Worm (Caenorhabditis elegans) whole organism, young adult: ENCODE data around the gene Y47D3A.34.

Experiments used
- B0336.3 ChIP-seq: fragments of 200-800 bp; sonication (Bioruptor generic); IDR thresholded peaks from 2 replicates; pipeline ENCODE4 v1.3.6; 2022; ENCODE audit warnings: missing genetic modification characterization, missing compliant biosample characterization
- F23B12.7 ChIP-seq: sonication (generic microtip); optimal IDR thresholded peaks from 2 replicates; lab custom pipeline; 2017; ENCODE audit warnings: missing genetic modification characterization, mild to moderate bottlenecking, missing compliant biosample characterization, antibody characterized with exemption, moderate library complexity; ENCODE audit not compliant: insufficient read depth
- F33H1.4 ChIP-seq: fragments of 200-800 bp; sonication (Bioruptor generic); IDR thresholded peaks from 2 replicates; pipeline ENCODE4 v1.3.6; 2022; ENCODE audit warnings: missing genetic modification reagents, missing genetic modification characterization, missing compliant biosample characterization
- F39B2.1 ChIP-seq: fragments of 200-800 bp; sonication (Bioruptor generic); IDR thresholded peaks from 2 replicates; pipeline ENCODE4 v1.3.6; 2022; ENCODE audit warnings: missing genetic modification reagents, missing genetic modification characterization, missing compliant biosample characterization
- F55B11.4 ChIP-seq: sonication (generic microtip); optimal IDR thresholded peaks from 2 replicates; lab custom pipeline; 2016; ENCODE audit warnings: missing compliant biosample characterization, missing genetic modification characterization, borderline replicate concordance; ENCODE audit not compliant: insufficient read depth
- T26A5.8 ChIP-seq: sonication (generic microtip); optimal IDR thresholded peaks from 2 replicates; lab custom pipeline; 2016; ENCODE audit warnings: missing genetic modification characterization, missing compliant biosample characterization
- ZK185.1 ChIP-seq: sonication (generic microtip); optimal IDR thresholded peaks from 2 replicates; lab custom pipeline; 2016; ENCODE audit warnings: mild to moderate bottlenecking, missing genetic modification characterization, missing compliant biosample characterization; ENCODE audit not compliant: poor library complexity, severe bottlenecking
- athp-1 ChIP-seq: sonication (generic microtip); optimal IDR thresholded peaks from 2 replicates; lab custom pipeline; 2017; ENCODE audit warnings: mild to moderate bottlenecking, missing genetic modification characterization, missing compliant biosample characterization
- attf-5 ChIP-seq: fragments of 200-800 bp; sonication (Bioruptor generic); optimal IDR thresholded peaks from 2 replicates; lab custom pipeline; 2018; ENCODE audit warnings: mild to moderate bottlenecking, missing genetic modification characterization, missing compliant biosample characterization
- cebp-1 ChIP-seq, 2 experiments: fragments of 200-800 bp in 1 of 2; sonication (Bioruptor generic) in 1 of 2; sonication (generic microtip) in 1 of 2; IDR thresholded peaks in 1 of 2; optimal IDR thresholded peaks in 1 of 2; 2 replicates each; pipeline versions ENCODE4 v1.3.6 to Lab custom; 2017 to 2022; ENCODE audit warnings: missing compliant biosample characterization in 2 of 2, missing genetic modification characterization in 2 of 2, mild to moderate bottlenecking in 1 of 2, missing genetic modification reagents in 1 of 2, moderate library complexity in 1 of 2
- ceh-27 ChIP-seq: fragments of 200-800 bp; sonication (Bioruptor generic); optimal IDR thresholded peaks from 2 replicates; lab custom pipeline; 2018; ENCODE audit warnings: mild to moderate bottlenecking, missing genetic modification characterization, moderate library complexity, missing compliant biosample characterization
- ceh-40 ChIP-seq: fragments of 200-800 bp; sonication (Bioruptor generic); IDR thresholded peaks from 2 replicates; pipeline ENCODE4 v1.3.6; 2022; ENCODE audit warnings: missing genetic modification characterization, missing compliant biosample characterization
- dpl-1 ChIP-seq: fragments of 150-350 bp; optimal IDR thresholded peaks from 2 replicates; lab custom pipeline; 2014; ENCODE audit warnings: missing biosample characterization, missing genetic modification reagents, missing genetic modification characterization
- efl-1 ChIP-seq: fragments of 150-350 bp; optimal IDR thresholded peaks from 2 replicates; lab custom pipeline; 2014; ENCODE audit warnings: missing biosample characterization, missing genetic modification reagents, missing genetic modification characterization
- ekl-4 ChIP-seq: fragments of 200-800 bp; sonication (Bioruptor generic); IDR thresholded peaks from 2 replicates; pipeline ENCODE4 v1.3.6; 2022; ENCODE audit warnings: missing genetic modification reagents, missing genetic modification characterization, missing compliant biosample characterization
- fkh-3 ChIP-seq: sonication (generic microtip); optimal IDR thresholded peaks from 2 replicates; lab custom pipeline; 2016; ENCODE audit warnings: mild to moderate bottlenecking, missing genetic modification characterization, missing compliant biosample characterization
- hlh-12 ChIP-seq: sonication (generic microtip); optimal IDR thresholded peaks from 2 replicates; lab custom pipeline; 2016; ENCODE audit warnings: missing genetic modification characterization, missing compliant biosample characterization
- hmg-1.2 ChIP-seq: fragments of 200-800 bp; sonication (Bioruptor generic); IDR thresholded peaks from 2 replicates; pipeline ENCODE4 v1.3.6; 2022; ENCODE audit warnings: missing genetic modification reagents, missing genetic modification characterization, missing compliant biosample characterization
- hrde-1 ChIP-seq: sonication (generic microtip); optimal IDR thresholded peaks from 2 replicates; lab custom pipeline; 2016; ENCODE audit warnings: missing genetic modification characterization, mild to moderate bottlenecking, missing compliant biosample characterization, moderate library complexity, missing genotype, missing genetic modification reagents, borderline replicate concordance
- hsf-1 ChIP-seq: fragments of 200-800 bp; sonication (Bioruptor generic); IDR thresholded peaks from 2 replicates; pipeline ENCODE4 v1.3.6; 2022; ENCODE audit warnings: missing genetic modification reagents, missing genetic modification characterization, missing compliant biosample characterization
- let-526 ChIP-seq: fragments of 200-800 bp; sonication (Bioruptor generic); IDR thresholded peaks from 2 replicates; pipeline ENCODE4 v1.3.6; 2022; ENCODE audit warnings: missing genetic modification reagents, missing genetic modification characterization, missing compliant biosample characterization
- lir-1 ChIP-seq: fragments of 200-800 bp; sonication (Bioruptor generic); conservative IDR thresholded peaks from 2 replicates; pipeline ENCODE4 v1.3.6; 2022; ENCODE audit warnings: missing genetic modification reagents, missing genetic modification characterization, missing compliant biosample characterization
- lsl-1 ChIP-seq: fragments of 200-800 bp; sonication (Bioruptor generic); optimal IDR thresholded peaks from 2 replicates; lab custom pipeline; 2018; ENCODE audit warnings: mild to moderate bottlenecking, missing genetic modification characterization, moderate library complexity, missing compliant biosample characterization
- madf-10 ChIP-seq: sonication (generic microtip); optimal IDR thresholded peaks from 2 replicates; lab custom pipeline; 2016; ENCODE audit warnings: mild to moderate bottlenecking, missing genetic modification characterization, missing compliant biosample characterization
- madf-6 ChIP-seq: fragments of 200-800 bp; sonication (Bioruptor generic); IDR thresholded peaks from 2 replicates; pipeline ENCODE4 v1.3.6; 2022; ENCODE audit warnings: missing genetic modification reagents, missing genetic modification characterization, missing compliant biosample characterization
- nfya-2 ChIP-seq: fragments of 200-800 bp; sonication (Bioruptor generic); IDR thresholded peaks from 2 replicates; pipeline ENCODE4 v1.3.6; 2022; ENCODE audit warnings: missing genetic modification reagents, missing genetic modification characterization, missing compliant biosample characterization
- nfyb-1 ChIP-seq: fragments of 200-800 bp; sonication (Bioruptor generic); IDR thresholded peaks from 2 replicates; pipeline ENCODE4 v1.3.6; 2022; ENCODE audit warnings: missing genetic modification reagents, missing genetic modification characterization, missing compliant biosample characterization
- nhr-80 ChIP-seq: sonication (generic microtip); optimal IDR thresholded peaks from 2 replicates; lab custom pipeline; 2016; ENCODE audit warnings: missing genetic modification characterization, missing compliant biosample characterization
- pbrm-1 ChIP-seq: fragments of 200-800 bp; sonication (Bioruptor generic); IDR thresholded peaks from 2 replicates; pipeline ENCODE4 v1.3.6; 2022; ENCODE audit warnings: missing genetic modification reagents, missing genetic modification characterization, missing compliant biosample characterization
- rcor-1 ChIP-seq: fragments of 200-800 bp; sonication (Bioruptor generic); IDR thresholded peaks from 2 replicates; pipeline ENCODE4 v1.3.6; 2022; ENCODE audit warnings: missing genetic modification reagents, missing genetic modification characterization, missing compliant biosample characterization
- sea-2 ChIP-seq: fragments of 200-800 bp; sonication (Bioruptor generic); IDR thresholded peaks from 2 replicates; pipeline ENCODE4 v1.3.6; 2022; ENCODE audit warnings: missing genetic modification characterization, missing compliant biosample characterization
- snpc-4 ChIP-seq, 5 experiments: fragments of 150-350 bp in 1 of 5; sonication (generic microtip) in 4 of 5; optimal IDR thresholded peaks; 2 replicates each; lab custom pipeline; 2014 to 2018; ENCODE audit warnings: missing genetic modification characterization in 5 of 5, missing biosample characterization in 3 of 5, antibody characterized with exemption in 2 of 5, mild to moderate bottlenecking in 2 of 5, missing compliant biosample characterization in 2 of 5, missing genotype in 2 of 5, moderate library complexity in 2 of 5, missing genetic modification reagents in 1 of 5
- tlf-1 ChIP-seq: fragments of 200-800 bp; sonication (Bioruptor generic); optimal IDR thresholded peaks from 2 replicates; lab custom pipeline; 2018; ENCODE audit warnings: mild to moderate bottlenecking, missing genetic modification characterization, missing compliant biosample characterization
- unc-130 ChIP-seq: sonication (generic microtip); optimal IDR thresholded peaks from 2 replicates; lab custom pipeline; 2016; ENCODE audit warnings: missing genetic modification reagents, missing genetic modification characterization, missing compliant biosample characterization
- xnd-1 ChIP-seq: sonication (generic microtip); optimal IDR thresholded peaks from 2 replicates; lab custom pipeline; 2016; ENCODE audit warnings: missing genotype, missing genetic modification reagents, missing genetic modification characterization, missing compliant biosample characterization
- zfh-2 ChIP-seq: fragments of 200-800 bp; sonication (Bioruptor generic); conservative IDR thresholded peaks from 2 replicates; pipeline ENCODE4 v1.3.6; 2022; ENCODE audit warnings: missing genetic modification reagents, missing genetic modification characterization, missing compliant biosample characterization

Gene Y47D3A.34

DNA sequence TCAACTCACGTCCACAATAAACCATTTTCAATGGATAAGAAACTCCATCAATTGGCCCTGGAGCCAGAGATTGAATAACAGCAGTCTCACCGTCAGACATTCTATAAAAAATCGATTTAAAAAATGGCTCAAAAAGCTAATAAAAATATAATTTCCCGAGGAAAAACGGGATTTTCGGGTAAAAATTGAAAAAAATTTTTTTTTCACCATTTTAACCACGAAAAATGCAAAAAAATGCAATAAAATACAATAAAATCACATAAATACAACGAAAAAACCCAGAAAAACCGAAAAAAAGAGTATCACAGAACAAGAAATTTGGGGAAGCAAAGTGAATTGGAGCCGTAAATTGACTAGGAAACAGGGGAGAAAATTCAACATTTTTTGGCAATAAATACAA is 44.2 kb upstream of the Y47D3A.34 start, which contains the start of gene Y47D3A.21:
Gene Y47D3A.21 (minus strand): TSS at position 101 of the 400 bp plus-strand sequence.
- no peak for TF ChIP-seq F55B11.4 (tag; lab: Kevin White, UChicago)
- TF ChIP-seq attf-5 (GFP tag; lab: Kevin White, UChicago): no peak
- no peak for TF ChIP-seq nfya-2 (GFP tag; lab: Robert Waterston, UW)
- no peak for TF ChIP-seq ceh-27 (GFP tag; lab: Kevin White, UChicago)
- no peak for TF ChIP-seq F39B2.1 (GFP tag; lab: Robert Waterston, UW)
- TF ChIP-seq let-526 (GFP tag; lab: Robert Waterston, UW): no peak
- TF ChIP-seq dpl-1: no peak
- no peak for TF ChIP-seq lsl-1
- no peak for TF ChIP-seq B0336.3 (GFP tag; lab: Robert Waterston, UW)
- TF ChIP-seq T26A5.8 (tag; lab: Kevin White, UChicago): no peak
- no peak for TF ChIP-seq pbrm-1 (GFP tag; lab: Robert Waterston, UW)

DNA sequence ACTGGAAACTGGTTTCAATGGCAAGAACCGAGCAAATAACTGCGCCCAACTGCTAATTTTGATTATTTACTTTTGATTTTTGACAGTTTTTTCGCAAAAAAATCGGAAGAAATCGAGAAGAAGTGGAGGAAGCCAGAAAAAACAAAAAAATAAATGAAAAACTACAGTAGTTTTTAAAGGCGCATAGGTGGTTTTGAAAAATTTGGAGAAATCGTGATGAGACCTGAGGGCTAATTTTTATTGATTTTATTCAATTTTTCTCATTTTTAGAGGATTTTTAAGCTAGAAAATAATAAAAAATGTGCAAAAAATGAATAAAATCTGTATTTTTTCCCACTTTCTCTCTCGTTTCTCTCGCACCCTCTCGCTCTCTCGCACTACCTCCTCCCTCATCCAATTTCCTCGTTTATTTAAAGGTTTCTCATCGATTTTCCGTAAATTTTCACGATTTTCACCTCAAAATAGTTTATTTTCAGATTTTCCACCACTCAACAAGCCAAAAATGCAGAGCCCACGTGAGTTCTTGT is 40.0 kb upstream of the Y47D3A.34 start, which contains the start of gene Y47D3A.20:
Gene Y47D3A.20 (plus strand): TSS at position 477 of the 527 bp plus-strand sequence.
- TF ChIP-seq hmg-1.2 (GFP tag; lab: Robert Waterston, UW) (no peak), madf-10 (no peak), lsl-1 (peak; percentile 63), F33H1.4 (GFP tag; lab: Robert Waterston, UW) (peak; percentile 66), nhr-80 (tag; lab: Kevin White, UChicago) (no peak), ceh-40 (GFP tag; lab: Robert Waterston, UW) (no peak), madf-6 (GFP tag; lab: Robert Waterston, UW) (0 out of 2 replicates have a peak, but pooled peaks have one; percentile 6), efl-1 (GFP tag; lab: Kevin White, UChicago) (peak; percentile 10), xnd-1 (peak; percentile 7), rcor-1 (GFP tag; lab: Robert Waterston, UW) (no peak), fkh-3 (tag; lab: Kevin White, UChicago) (no peak), ZK185.1 (no peak)
- TF ChIP-seq, all 124 proteins: peak for 5

DNA sequence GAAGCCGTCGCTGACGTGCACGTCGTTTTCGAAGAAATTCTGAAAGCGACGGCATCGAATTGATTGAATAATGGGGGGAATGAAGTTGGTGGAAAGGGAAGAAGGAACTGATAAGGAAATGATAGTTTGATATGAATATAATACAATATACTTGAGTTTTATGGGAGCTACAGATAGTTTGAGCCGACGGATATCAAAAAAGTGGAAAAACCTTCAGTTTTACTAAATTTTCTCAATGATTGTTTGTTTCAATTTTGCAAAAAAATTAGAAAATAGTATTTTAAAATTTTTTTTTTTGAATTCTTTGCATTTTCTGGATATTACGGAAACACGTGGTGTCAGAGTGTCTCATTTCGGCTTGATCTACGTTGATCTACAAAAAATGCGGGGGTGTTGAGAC is 36.1 kb upstream of the Y47D3A.34 start, which contains the start of gene obr-1:
Gene obr-1 (minus strand): TSS at position 101 of the 400 bp plus-strand sequence.
- no peak for TF ChIP-seq lir-1 (GFP tag; lab: Robert Waterston, UW)
- TF ChIP-seq cebp-1 (GFP tag; IDR thresholded peaks at IDR 0.05; lab: Robert Waterston, UW): no peak
- no peak for TF ChIP-seq cebp-1 (tag; optimal IDR thresholded peaks at IDR 0.05; lab: Kevin White, UChicago)
- TF ChIP-seq athp-1 (tag; lab: Kevin White, UChicago): no peak
- no peak for TF ChIP-seq ceh-40 (GFP tag; lab: Robert Waterston, UW)
- TF ChIP-seq sea-2 (GFP tag; lab: Robert Waterston, UW): no peak
- no peak for TF ChIP-seq snpc-4 (GFP tag; optimal IDR thresholded peaks at IDR 0.05; lab: Kevin White, UChicago)
- TF ChIP-seq snpc-4 (tag; optimal IDR thresholded peaks at IDR 0.05; lab: Kevin White, UChicago): no peak
- no peak for TF ChIP-seq ekl-4
- TF ChIP-seq zfh-2 (GFP tag; lab: Robert Waterston, UW): no peak
- no peak for TF ChIP-seq F39B2.1 (GFP tag; lab: Robert Waterston, UW)
- no peak for TF ChIP-seq hrde-1 (tag; lab: Kevin White, UChicago)
- no peak for TF ChIP-seq nfyb-1 (GFP tag; lab: Robert Waterston, UW)
- TF ChIP-seq madf-6 (GFP tag; lab: Robert Waterston, UW): no peak
- no peak for TF ChIP-seq hlh-12

ce11 chrIII:11269206-11269605 is 34.5 kb upstream of the Y47D3A.34 start:
- peak; percentile 27 for TF ChIP-seq nhr-80 (tag; lab: Kevin White, UChicago)
- no peak for TF ChIP-seq tlf-1
- TF ChIP-seq madf-6 (GFP tag; lab: Robert Waterston, UW): no peak
- TF ChIP-seq lir-1 (GFP tag; lab: Robert Waterston, UW): no peak
- TF ChIP-seq unc-130 (GFP tag; lab: Kevin White, UChicago): no peak
- TF ChIP-seq hsf-1 (GFP tag; lab: Robert Waterston, UW): no peak
- no peak for TF ChIP-seq F23B12.7 (tag; lab: Kevin White, UChicago)
- no peak for TF ChIP-seq ekl-4
- no peak for TF ChIP-seq fkh-3 (tag; lab: Kevin White, UChicago)
